Fruit fly (Drosophila melanogaster) whole organism, wandering third instar larva: ENCODE results near the gene Cbp80.

ENCODE experiments used
- Abd-B ChIP-seq: fragments of >200 bp; optimal IDR thresholded peaks from 2 replicates; lab custom pipeline; 2017; ENCODE audit warnings: missing biosample characterization, missing genetic modification characterization
- CG9705 ChIP-seq: fragments of 200-800 bp; sonication (Bioruptor generic); optimal IDR thresholded peaks from 2 replicates; lab custom pipeline; 2018; ENCODE audit warnings: missing biosample characterization, mild to moderate bottlenecking, missing genetic modification characterization
- CrebA ChIP-seq: fragments of 200-800 bp; sonication (Bioruptor generic); optimal IDR thresholded peaks from 2 replicates; lab custom pipeline; 2016; ENCODE audit warnings: missing biosample characterization, mild to moderate bottlenecking, missing genetic modification characterization, borderline replicate concordance
- Dfd ChIP-seq: fragments of >200 bp; optimal IDR thresholded peaks from 2 replicates; lab custom pipeline; 2017; ENCODE audit warnings: missing biosample characterization, missing genetic modification characterization
- Dif ChIP-seq: fragments of 200-275, 200-300 bp; sonication (Bioruptor generic); optimal IDR thresholded peaks from 2 replicates; lab custom pipeline; 2018; ENCODE audit warnings: missing biosample characterization, missing genetic modification characterization; ENCODE audit not compliant: partially characterized antibody
- Hnf4 ChIP-seq: fragments of 200-800 bp; sonication (Bioruptor generic); optimal IDR thresholded peaks from 2 replicates; lab custom pipeline; 2016; ENCODE audit warnings: missing biosample characterization, mild to moderate bottlenecking, missing genetic modification characterization
- Hr83 ChIP-seq: fragments of 200-300 bp; sonication (Bioruptor generic); optimal IDR thresholded peaks from 2 replicates; lab custom pipeline; 2016; ENCODE audit warnings: missing biosample characterization, mild to moderate bottlenecking, missing genetic modification characterization, moderate library complexity; ENCODE audit not compliant: poor library complexity, severe bottlenecking
- Jra ChIP-seq: sonication (Bioruptor generic); optimal IDR thresholded peaks from 2 replicates; lab custom pipeline; 2016; ENCODE audit warnings: missing biosample characterization, missing genetic modification characterization
- Mio ChIP-seq: sonication (Bioruptor generic); optimal IDR thresholded peaks from 2 replicates; lab custom pipeline; 2016; ENCODE audit warnings: missing biosample characterization, missing genetic modification characterization
- Myc ChIP-seq: fragments of >200 bp; optimal IDR thresholded peaks from 2 replicates; lab custom pipeline; 2017
- OdsH ChIP-seq: fragments of 200-800 bp; sonication (Bioruptor generic); optimal IDR thresholded peaks from 2 replicates; lab custom pipeline; 2016; ENCODE audit warnings: missing biosample characterization, mild to moderate bottlenecking, missing genetic modification characterization
- Rel ChIP-seq, 2 experiments: fragments of 200-800 bp; sonication (Bioruptor generic) in 1 of 2; optimal IDR thresholded peaks; 2 replicates in 1 of 2; 3 replicates in 1 of 2; lab custom pipeline; 2016 to 2019; ENCODE audit warnings: mild to moderate bottlenecking in 2 of 2, missing biosample characterization in 2 of 2, missing genetic modification characterization in 2 of 2, moderate library complexity in 1 of 2
- Vsx2 ChIP-seq: fragments of 200-300, 225-300 bp; sonication (Bioruptor generic); optimal IDR thresholded peaks from 2 replicates; lab custom pipeline; 2018; ENCODE audit warnings: missing biosample characterization, missing genetic modification characterization; ENCODE audit not compliant: partially characterized antibody
- fru ChIP-seq: fragments of 200-800 bp; sonication (Bioruptor generic); optimal IDR thresholded peaks from 3 replicates; lab custom pipeline; 2016; ENCODE audit warnings: missing biosample characterization, mild to moderate bottlenecking, missing genetic modification characterization
- h ChIP-seq: fragments of 200-800 bp; sonication (Bioruptor generic); optimal IDR thresholded peaks from 3 replicates; lab custom pipeline; 2016; ENCODE audit warnings: missing biosample characterization, mild to moderate bottlenecking, missing genetic modification characterization
- jim ChIP-seq: fragments of 175-275, 200-325 bp; sonication (Bioruptor generic); optimal IDR thresholded peaks from 2 replicates; lab custom pipeline; 2016; ENCODE audit warnings: missing biosample characterization, mild to moderate bottlenecking, missing genetic modification characterization
- lola ChIP-seq: fragments of >200 bp; optimal IDR thresholded peaks from 2 replicates; lab custom pipeline; 2017; ENCODE audit warnings: missing biosample characterization, missing genetic modification characterization
- psq ChIP-seq: fragments of 200-800 bp; sonication (Bioruptor generic); optimal IDR thresholded peaks from 3 replicates; lab custom pipeline; 2017; ENCODE audit warnings: missing biosample characterization, mild to moderate bottlenecking, missing genetic modification characterization, moderate library complexity
- tai ChIP-seq: sonication (Bioruptor generic); optimal IDR thresholded peaks from 2 replicates; lab custom pipeline; 2016; ENCODE audit warnings: missing biosample characterization, missing genetic modification characterization
- usp ChIP-seq: fragments of >200 bp; optimal IDR thresholded peaks from 2 replicates; lab custom pipeline; 2017; ENCODE audit warnings: missing biosample characterization, missing genetic modification characterization
- woc ChIP-seq: sonication (Bioruptor generic); optimal IDR thresholded peaks from 2 replicates; lab custom pipeline; 2016; ENCODE audit warnings: missing biosample characterization, mild to moderate bottlenecking, missing genetic modification characterization

Cbp80 gene

dm6 chrX:4702118-4702517 is 52.3 kb downstream of the Cbp80 start, which contains the start of gene Pdha:
Gene Pdha, plus strand, starts transcription at chrX:4702284.
- TF ChIP-seq Abd-B (GFP tag; lab: Kevin White, UChicago) (no peak), Vsx2 (peak; percentile 66), CrebA (GFP tag; lab: Kevin White, UChicago) (no peak)

- TF ChIP-seq Hnf4 (GFP tag; lab: Kevin White, UChicago) (no peak), psq (GFP tag; lab: Kevin White, UChicago) (peak; percentile 24), Hr83 (no peak), CG9705 (GFP tag; lab: Kevin White, UChicago) (no peak), Jra (GFP tag; lab: Kevin White, UChicago) (no peak), tai (GFP tag; lab: Kevin White, UChicago) (no peak)
Observed at dm6 chrX:4702804-4703414, 53.1 kb downstream of the Cbp80 start.

DNA sequence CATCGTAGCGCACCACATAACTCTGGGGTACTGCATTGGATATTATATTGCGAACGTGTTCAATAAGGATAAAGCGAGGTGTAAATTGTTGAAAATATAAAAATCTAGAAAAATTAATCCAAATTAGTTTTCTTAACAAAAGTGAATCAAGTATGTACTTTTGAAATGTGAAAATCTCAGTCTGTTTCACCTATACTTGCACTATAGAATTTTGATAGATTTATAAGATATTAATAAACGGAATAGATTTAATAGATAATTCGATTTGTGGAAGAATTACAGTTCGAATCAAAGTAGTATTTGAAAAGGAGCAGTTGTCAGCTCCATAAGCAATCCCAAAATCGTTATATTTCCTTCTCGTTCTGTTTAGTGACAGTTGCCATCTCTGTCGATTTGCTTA is 55.2 kb downstream of the Cbp80 start, which contains the start of gene CG7024:
CG7024 (plus strand) TSS at position 301 of the 400 bp plus-strand sequence.
- TF ChIP-seq fru (no peak), woc (GFP tag; lab: Kevin White, UChicago) (no peak), h (GFP tag; lab: Kevin White, UChicago) (no peak), Dfd (GFP tag; lab: Kevin White, UChicago) (no peak), lola (GFP tag; lab: Kevin White, UChicago) (no peak), Mio (no peak), Myc (lab: Kevin White, UChicago) (no peak), Dif (GFP tag; lab: Kevin White, UChicago) (no peak), Abd-B (GFP tag; lab: Kevin White, UChicago) (no peak), tai (GFP tag; lab: Kevin White, UChicago) (no peak), Vsx2 (no peak), Jra (GFP tag; lab: Kevin White, UChicago) (no peak), OdsH (no peak), CG9705 (GFP tag; lab: Kevin White, UChicago) (no peak), jim (GFP tag; lab: Kevin White, UChicago) (no peak), usp (no peak)

DNA sequence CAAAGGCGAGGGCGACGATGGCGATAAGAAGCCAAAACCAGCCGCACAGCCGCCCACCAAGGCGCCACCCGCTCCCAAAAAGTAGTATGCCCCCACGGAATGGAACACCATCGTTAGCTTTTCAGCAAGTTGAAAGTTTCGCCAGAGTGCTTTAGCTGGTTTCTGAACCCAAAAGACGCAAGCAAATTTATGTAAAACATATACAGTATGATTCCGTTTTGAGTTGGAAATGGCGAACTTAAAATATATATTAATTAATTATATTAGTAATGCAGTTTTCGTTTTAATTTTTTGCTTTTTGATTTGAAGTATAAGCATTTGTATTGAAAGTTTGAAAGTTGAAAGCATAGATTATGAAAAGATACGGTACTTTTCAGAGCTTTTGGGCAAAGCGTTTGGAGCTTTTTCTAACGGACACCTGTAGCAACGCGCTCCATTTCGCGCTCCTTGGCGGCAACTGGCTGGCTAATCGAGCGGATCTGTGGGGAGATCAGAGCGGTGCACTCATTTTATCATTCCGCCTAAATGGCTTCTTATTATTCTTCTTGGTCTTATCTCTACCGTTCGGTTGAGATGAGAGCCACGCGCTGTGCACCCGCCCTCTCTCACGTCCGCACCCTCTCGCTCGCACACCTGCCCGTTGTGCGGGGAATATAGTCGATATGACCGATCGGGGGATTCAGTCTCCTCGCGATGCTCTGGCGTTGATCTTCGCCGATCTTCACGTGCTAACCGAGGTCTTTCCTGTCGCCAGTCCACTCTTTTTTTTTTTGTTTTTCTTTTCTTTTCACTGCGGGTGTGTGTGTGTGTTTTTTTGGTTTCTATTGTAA is 57.6 kb downstream of the Cbp80 start, which contains the start of gene Proc-R:
Proc-R (plus strand) TSS at position 680 of the 830 bp plus-strand sequence.
- TF ChIP-seq Mio, result no peak
- no peak for TF ChIP-seq Rel (GFP tag; optimal IDR thresholded peaks at IDR 0.05; lab: Kevin White, UChicago)
- peak; percentile 21 for TF ChIP-seq Rel (tag; optimal IDR thresholded peaks at IDR 0.05; lab: Kevin White, UChicago)
